Worm (Caenorhabditis elegans): ENCODE measurements around the gene his-24.
"Not testable (repeated sequence)": the region's sequence is repeated elsewhere in the genome, so short reads cannot be mapped to it uniquely, and the experiment has no call there.

Gene his-24

ce11 chrX:14503800-14504550 is 14.1 kb downstream of the his-24 start, which contains the start of gene M163.1:
TSS of gene M163.1 (minus strand) at chrX:14503824.
- TF ChIP-seq unc-62 (GFP tag; optimal IDR thresholded peaks at IDR 0.05), result no peak

ce11 chrX:14504551-14504902 is 14.6 kb downstream of the his-24 start:
- TF ChIP-seq unc-62 (GFP tag; optimal IDR thresholded peaks at IDR 0.05), result no peak

ce11 chrX:14505578-14506353 is 15.9 kb downstream of the his-24 start:
- no peak for TF ChIP-seq unc-62 (GFP tag; optimal IDR thresholded peaks at IDR 0.05)

ce11 chrX:14507992-14508391 is 18.1 kb downstream of the his-24 start:
- TF ChIP-seq unc-62 (GFP tag; optimal IDR thresholded peaks at IDR 0.05), result no peak

ce11 chrX:14508823-14509259 is 18.9 kb downstream of the his-24 start:
- no peak for TF ChIP-seq unc-62 (GFP tag; optimal IDR thresholded peaks at IDR 0.05)

ce11 chrX:14510358-14510757 is 20.5 kb downstream of the his-24 start:
- no peak for TF ChIP-seq unc-62 (GFP tag; optimal IDR thresholded peaks at IDR 0.05)

- no peak for TF ChIP-seq unc-62 (GFP tag; optimal IDR thresholded peaks at IDR 0.05)
These were observed 22.9 kb downstream of the his-24 start, which contains the start of gene fbxa-141 for ce11 chrX:14512817-14513216. TSS of gene fbxa-141 (minus strand) at chrX:14512917.

- TF ChIP-seq unc-62 (GFP tag; optimal IDR thresholded peaks at IDR 0.05), result no peak
These were observed 23.6 kb downstream of the his-24 start for ce11 chrX:14513462-14513861.

- no peak for TF ChIP-seq unc-62 (GFP tag; optimal IDR thresholded peaks at IDR 0.05)
These were observed 25.1 kb downstream of the his-24 start, which contains the start of gene gcsh-1 for ce11 chrX:14515028-14515427. TSS of gene gcsh-1 (minus strand) at chrX:14515073.

- no peak for TF ChIP-seq unc-62 (GFP tag; optimal IDR thresholded peaks at IDR 0.05)
These were observed 26.7 kb downstream of the his-24 start, which contains the start of gene D1025.10 for ce11 chrX:14516560-14516959. TSS of gene D1025.10 (plus strand) at chrX:14516860.

- no peak for TF ChIP-seq unc-62 (GFP tag; optimal IDR thresholded peaks at IDR 0.05)
These were observed 27.9 kb downstream of the his-24 start for ce11 chrX:14517842-14518241.

- TF ChIP-seq unc-62 (GFP tag; optimal IDR thresholded peaks at IDR 0.05), result no peak
These were observed 30.6 kb downstream of the his-24 start, which contains the start of gene D1025.1 for ce11 chrX:14520463-14520862. TSS of gene D1025.1 (plus strand) at chrX:14520763.

- no peak for TF ChIP-seq unc-62 (GFP tag; optimal IDR thresholded peaks at IDR 0.05)
These were observed 33.4 kb downstream of the his-24 start, which contains the start of gene nspc-16 for ce11 chrX:14523275-14523674. TSS of gene nspc-16 (plus strand) at chrX:14523575.

- not testable (repeated sequence) for TF ChIP-seq unc-62 (GFP tag; optimal IDR thresholded peaks at IDR 0.05)
These were observed 35.1 kb downstream of the his-24 start, which contains the start of gene nspc-17 for ce11 chrX:14525081-14525324. TSS of gene nspc-17 (minus strand) at chrX:14525181.

- peak; percentile 76 for TF ChIP-seq unc-62 (GFP tag; optimal IDR thresholded peaks at IDR 0.05)
These were observed 35.7 kb downstream of the his-24 start for ce11 chrX:14525325-14526305.

- TF ChIP-seq unc-62 (GFP tag; optimal IDR thresholded peaks at IDR 0.05), result no peak
These were observed 37.7 kb downstream of the his-24 start, which contains the start of gene nspc-18 for ce11 chrX:14527559-14527958. TSS of gene nspc-18 (minus strand) at chrX:14527659.
